Fruit fly (Drosophila melanogaster) whole organism: Measurements from ENCODE around the gene CG13078.

Source experiments
- Dll ChIP-seq: fragments of >200 bp; optimal IDR thresholded peaks from 2 replicates; lab custom pipeline; 2017
- EcR ChIP-seq, 2 experiments: fragments of >200 bp; optimal IDR thresholded peaks; 2 replicates each; lab custom pipeline; 2017; ENCODE audit warnings: missing biosample characterization in 2 of 2, missing genetic modification characterization in 2 of 2, missing genetic modification reagents in 2 of 2
- pan ChIP-seq: fragments of >200 bp; optimal IDR thresholded peaks from 2 replicates; lab custom pipeline; 2017
- psq ChIP-seq: fragments of >200 bp; optimal IDR thresholded peaks from 2 replicates; lab custom pipeline; 2017

DNA sequence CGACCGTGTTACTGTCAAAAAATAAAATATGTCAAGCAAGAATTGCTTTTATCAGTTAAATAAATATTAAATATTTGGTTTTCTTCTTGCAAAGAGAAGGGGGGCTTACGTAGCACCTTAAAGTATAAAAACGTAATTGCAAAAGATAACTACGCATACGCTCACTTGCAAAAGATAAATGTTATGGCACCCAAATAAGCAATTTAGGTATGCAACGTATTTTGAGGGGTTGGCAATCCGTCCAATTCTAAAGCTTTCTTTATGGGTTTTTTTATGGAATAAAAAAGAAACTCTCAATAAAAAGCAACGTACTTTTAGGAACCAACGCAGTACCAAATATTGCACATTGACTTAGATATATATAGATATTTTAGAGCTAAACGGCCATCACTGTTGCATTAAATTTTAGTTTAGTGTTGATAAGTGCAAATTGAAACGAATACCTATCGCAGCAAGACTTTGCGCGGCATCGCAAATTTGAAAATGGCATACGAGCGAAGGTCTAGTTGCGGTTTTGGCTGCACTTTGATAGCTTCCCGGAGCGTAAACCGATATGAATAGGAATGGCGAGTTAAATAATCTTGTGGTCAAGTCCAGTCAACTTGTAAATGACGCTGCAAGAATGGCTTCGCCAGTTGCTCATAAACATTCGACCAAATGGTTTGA is 1.6 kb downstream of the CG13078 start, which contains the start of gene CG13077:
- TF ChIP-seq Dll (lab: Kevin White, UChicago) (no peak), pan (lab: Kevin White, UChicago) (no peak), psq (lab: Kevin White, UChicago) (no peak), EcR (GFP tag; optimal IDR thresholded peaks at IDR 0.05; lab: Kevin White, UChicago) (no peak)
